Fruit fly (Drosophila melanogaster): ENCODE data around the gene CG12723.

DNA sequence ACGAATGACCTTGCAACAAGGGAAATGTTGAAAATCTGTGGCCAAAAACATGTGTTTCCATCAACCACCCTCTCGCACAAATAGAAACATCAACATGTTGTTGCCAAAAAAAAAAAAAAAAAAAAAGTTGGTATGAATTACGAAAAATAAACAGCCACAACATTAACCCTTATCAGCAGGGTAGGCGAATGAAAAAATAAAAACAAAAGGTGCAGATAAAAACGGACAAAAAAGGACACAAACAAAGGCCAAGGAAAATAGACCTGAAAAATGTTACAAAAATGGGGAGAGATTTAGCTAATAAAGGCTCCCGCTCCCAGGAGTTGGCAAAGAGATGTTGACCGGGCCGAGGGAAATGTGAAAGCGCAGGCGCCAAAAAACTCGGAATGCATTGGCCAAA is 17.7 kb upstream of the CG12723 start:
- TF ChIP-seq pan (optimal IDR thresholded peaks at IDR 0.05): no peak
- no peak for TF ChIP-seq usp (GFP tag; optimal IDR thresholded peaks at IDR 0.05)
- TF ChIP-seq Dll (optimal IDR thresholded peaks at IDR 0.05): no peak
- TF ChIP-seq psq (optimal IDR thresholded peaks at IDR 0.05): no peak
- no peak for TF ChIP-seq EcR (GFP tag; optimal IDR thresholded peaks at IDR 0.05)
